Worm (Caenorhabditis elegans) whole organism, L1 larva: Measurements from ENCODE around the gene srh-100.
"Not testable (repeated sequence)": the region's sequence is repeated elsewhere in the genome, so short reads cannot be mapped to it uniquely, and the experiment has no call there.

Experiments
- C16A3.4 ChIP-seq: fragments of 150-350 bp; optimal IDR thresholded peaks from 2 replicates; lab custom pipeline; 2014; ENCODE audit warnings: missing biosample characterization, missing genetic modification characterization
- C34B4.2 ChIP-seq: sonication (generic microtip); optimal IDR thresholded peaks from 2 replicates; lab custom pipeline; 2017; ENCODE audit warnings: mild to moderate bottlenecking, missing genetic modification characterization, missing compliant biosample characterization
- F16B12.6 ChIP-seq: fragments of 150-350 bp; optimal IDR thresholded peaks from 2 replicates; lab custom pipeline; 2014; ENCODE audit warnings: missing biosample characterization, missing genetic modification characterization
- Y116A8C.19 ChIP-seq: sonication (generic microtip); optimal IDR thresholded peaks from 2 replicates; lab custom pipeline; 2016; ENCODE audit warnings: missing compliant biosample characterization, missing genetic modification characterization, borderline replicate concordance
- aha-1 ChIP-seq: fragments of 150-350 bp; optimal IDR thresholded peaks from 2 replicates; lab custom pipeline; 2014; ENCODE audit warnings: missing biosample characterization, missing genetic modification characterization
- alr-1 ChIP-seq: fragments of 200-800 bp; sonication (Bioruptor generic); optimal IDR thresholded peaks from 2 replicates; lab custom pipeline; 2018; ENCODE audit warnings: borderline replicate concordance, mild to moderate bottlenecking, missing genetic modification characterization, missing compliant biosample characterization
- ama-1 ChIP-seq: fragments of 150-350 bp; optimal IDR thresholded peaks from 2 replicates; lab custom pipeline; 2014
- blmp-1 ChIP-seq: fragments of 150-350 bp; optimal IDR thresholded peaks from 2 replicates; lab custom pipeline; 2014; ENCODE audit warnings: missing biosample characterization, missing genetic modification characterization
- ceh-63 ChIP-seq: fragments of 200-800 bp; sonication (Bioruptor generic); optimal IDR thresholded peaks from 2 replicates; lab custom pipeline; 2018; ENCODE audit warnings: mild to moderate bottlenecking, missing genetic modification characterization, missing compliant biosample characterization
- dpl-1 ChIP-seq, 3 experiments: fragments of 150-350 bp in 2 of 3; sonication (generic microtip) in 1 of 3; optimal IDR thresholded peaks; 2 replicates each; lab custom pipeline; 2014 to 2017; ENCODE audit warnings: missing biosample characterization in 3 of 3, missing genetic modification characterization in 3 of 3, missing genetic modification reagents in 3 of 3
- efl-1 ChIP-seq, 4 experiments: fragments of 150-350 bp; optimal IDR thresholded peaks in 3 of 4; peaks in 1 of 4; 1 replicate in 1 of 4; 2 replicates in 3 of 4; lab custom pipeline; 2014; ENCODE audit warnings: missing biosample characterization in 2 of 4, missing genetic modification characterization in 2 of 4, missing genetic modification reagents in 2 of 4
- efl-3 ChIP-seq: fragments of 200-800 bp; sonication (Bioruptor generic); optimal IDR thresholded peaks from 2 replicates; lab custom pipeline; 2018; ENCODE audit warnings: mild to moderate bottlenecking, missing genetic modification characterization, missing compliant biosample characterization
- elt-2 ChIP-seq: sonication (generic microtip); optimal IDR thresholded peaks from 2 replicates; lab custom pipeline; 2016; ENCODE audit warnings: missing genetic modification characterization, mild to moderate bottlenecking, inconsistent platforms, missing compliant biosample characterization, missing genetic modification reagents
- elt-3 ChIP-seq, 6 experiments: fragments of 150-350 bp in 1 of 6; sonication (generic microtip); optimal IDR thresholded peaks; 2 replicates each; lab custom pipeline; 2017 to 2018; ENCODE audit warnings: missing biosample characterization in 6 of 6, missing genetic modification characterization in 6 of 6, inconsistent platforms in 1 of 6
- fkh-4 ChIP-seq: sonication (generic microtip); optimal IDR thresholded peaks from 2 replicates; lab custom pipeline; 2016; ENCODE audit warnings: missing compliant biosample characterization, missing genetic modification characterization, borderline replicate concordance
- fkh-8 ChIP-seq: sonication (generic microtip); optimal IDR thresholded peaks from 2 replicates; lab custom pipeline; 2016; ENCODE audit warnings: mild to moderate bottlenecking, missing genetic modification characterization, missing compliant biosample characterization
- fos-1 ChIP-seq: fragments of 150-350 bp; optimal IDR thresholded peaks from 2 replicates; lab custom pipeline; 2014; ENCODE audit warnings: missing biosample characterization, missing genetic modification characterization
- hpl-2 ChIP-seq: fragments of 150-350 bp; optimal IDR thresholded peaks from 2 replicates; lab custom pipeline; 2014; ENCODE audit warnings: missing biosample characterization, missing genetic modification reagents, missing genetic modification characterization
- jun-1 ChIP-seq: fragments of 150-350 bp; optimal IDR thresholded peaks from 2 replicates; lab custom pipeline; 2014; ENCODE audit warnings: missing biosample characterization, missing genetic modification reagents, missing genetic modification characterization
- lin-14 ChIP-seq: fragments of 200-800 bp; sonication (Bioruptor generic); optimal IDR thresholded peaks from 2 replicates; lab custom pipeline; 2018; ENCODE audit warnings: mild to moderate bottlenecking, missing genetic modification characterization, moderate library complexity, missing compliant biosample characterization
- lin-35 ChIP-seq, 2 experiments: fragments of 150-350 bp; optimal IDR thresholded peaks; 2 replicates each; lab custom pipeline; 2014; ENCODE audit warnings: missing biosample characterization in 2 of 2, missing genetic modification characterization in 2 of 2, missing genetic modification reagents in 2 of 2
- lin-39 ChIP-seq: fragments of 150-350 bp; optimal IDR thresholded peaks from 2 replicates; lab custom pipeline; 2014; ENCODE audit warnings: missing biosample characterization, missing genetic modification reagents, missing genetic modification characterization
- mdl-1 ChIP-seq, 2 experiments: fragments of 150-350 bp; optimal IDR thresholded peaks; 2 replicates each; lab custom pipeline; 2014 to 2017; ENCODE audit warnings: missing biosample characterization in 2 of 2, missing genetic modification characterization in 2 of 2, inconsistent platforms in 1 of 2
- mep-1 ChIP-seq: fragments of 150-350 bp; optimal IDR thresholded peaks from 2 replicates; lab custom pipeline; 2014; ENCODE audit warnings: missing biosample characterization, missing genetic modification characterization
- nhr-11 ChIP-seq: fragments of 150-350 bp; optimal IDR thresholded peaks from 2 replicates; lab custom pipeline; 2014; ENCODE audit warnings: missing biosample characterization, missing genetic modification characterization
- nhr-237 ChIP-seq: fragments of 150-350 bp; optimal IDR thresholded peaks from 2 replicates; lab custom pipeline; 2014; ENCODE audit warnings: missing biosample characterization, missing genetic modification characterization
- nhr-47 ChIP-seq: sonication (generic microtip); optimal IDR thresholded peaks from 2 replicates; lab custom pipeline; 2016; ENCODE audit warnings: mild to moderate bottlenecking, missing genetic modification characterization, moderate library complexity, missing compliant biosample characterization
- nhr-71 ChIP-seq: sonication (generic microtip); optimal IDR thresholded peaks from 2 replicates; lab custom pipeline; 2016; ENCODE audit warnings: mild to moderate bottlenecking, missing genetic modification characterization, moderate library complexity, missing compliant biosample characterization
- pqm-1 ChIP-seq: sonication (generic microtip); optimal IDR thresholded peaks from 3 replicates; lab custom pipeline; 2017; ENCODE audit warnings: missing biosample characterization, missing genetic modification characterization
- rnt-1 ChIP-seq: sonication (generic microtip); optimal IDR thresholded peaks from 2 replicates; lab custom pipeline; 2016; ENCODE audit warnings: mild to moderate bottlenecking, missing genetic modification characterization, moderate library complexity, missing compliant biosample characterization
- snpc-4 ChIP-seq: fragments of 150-350 bp; optimal IDR thresholded peaks from 2 replicates; lab custom pipeline; 2014; ENCODE audit warnings: missing biosample characterization, missing genetic modification characterization
- sox-4 ChIP-seq: sonication (generic microtip); optimal IDR thresholded peaks from 2 replicates; lab custom pipeline; 2016; ENCODE audit warnings: missing genetic modification characterization, missing compliant biosample characterization
- sup-37 ChIP-seq: fragments of 200-800 bp; sonication (Bioruptor generic); optimal IDR thresholded peaks from 2 replicates; lab custom pipeline; 2018; ENCODE audit warnings: mild to moderate bottlenecking, missing genetic modification characterization, missing compliant biosample characterization
- unc-30 ChIP-seq: sonication (generic microtip); optimal IDR thresholded peaks from 2 replicates; lab custom pipeline; 2017; ENCODE audit warnings: missing biosample characterization, missing genetic modification characterization
- unc-98 ChIP-seq: fragments of 200-800 bp; sonication (Bioruptor generic); IDR thresholded peaks from 2 replicates; pipeline ENCODE4 v1.3.6; 2022; ENCODE audit warnings: missing genetic modification characterization, missing compliant biosample characterization
- vab-15 ChIP-seq: sonication (generic microtip); optimal IDR thresholded peaks from 2 replicates; lab custom pipeline; 2017; ENCODE audit warnings: missing genotype, mild to moderate bottlenecking, missing genetic modification characterization, missing compliant biosample characterization
- zag-1 ChIP-seq: fragments of 150-350 bp; optimal IDR thresholded peaks from 2 replicates; lab custom pipeline; 2014; ENCODE audit warnings: missing biosample characterization, missing genetic modification characterization
- zip-4 ChIP-seq: fragments of 200-800 bp; sonication (Bioruptor generic); optimal IDR thresholded peaks from 2 replicates; lab custom pipeline; 2018; ENCODE audit warnings: mild to moderate bottlenecking, missing genetic modification characterization, moderate library complexity, missing compliant biosample characterization

srh-100 gene

ce11 chrII:3714595-3714994 is at the start of gene srh-100:
TSS of gene srh-100 (minus strand) at chrII:3714695.
- TF ChIP-seq rnt-1 (tag; lab: Kevin White, UChicago) = no peak
- TF ChIP-seq zip-4 (GFP tag; lab: Kevin White, UChicago) = no peak
- TF ChIP-seq nhr-47 = no peak
- TF ChIP-seq efl-3 = no peak
- TF ChIP-seq dpl-1 (GFP tag; optimal IDR thresholded peaks at IDR 0.05; lab: Kevin White, UChicago) = no peak
- no peak for TF ChIP-seq elt-3 (tag; optimal IDR thresholded peaks at IDR 0.05; lab: Kevin White, UChicago)
- no peak for TF ChIP-seq snpc-4 (tag; lab: Kevin White, UChicago)
- TF ChIP-seq ceh-63 (GFP tag; lab: Kevin White, UChicago) = no peak
- TF ChIP-seq hpl-2 (GFP tag; lab: Kevin White, UChicago) = no peak
- no peak for TF ChIP-seq pqm-1 (tag; lab: Kevin White, UChicago)
- no peak for TF ChIP-seq jun-1
- no peak for TF ChIP-seq elt-2 (tag; lab: Kevin White, UChicago)
- no peak for TF ChIP-seq blmp-1
- TF ChIP-seq nhr-237 (tag; lab: Kevin White, UChicago) = no peak
- no peak for TF ChIP-seq sox-4
- no peak for TF ChIP-seq C34B4.2 (tag; lab: Kevin White, UChicago)
- TF ChIP-seq fos-1 (tag; lab: Kevin White, UChicago) = no peak
- no peak for TF ChIP-seq lin-35 (GFP tag; optimal IDR thresholded peaks at IDR 0.05; lab: Kevin White, UChicago)
- TF ChIP-seq efl-1 (optimal IDR thresholded peaks at IDR 0.05; lab: Kevin White, UChicago) = no peak
- TF ChIP-seq efl-1 (GFP tag; optimal IDR thresholded peaks at IDR 0.05 in 1 of 2; lab: Kevin White, UChicago) = no peak
- TF ChIP-seq alr-1 (tag; lab: Kevin White, UChicago) = no peak
- TF ChIP-seq, all 84 proteins: peak for 0

ce11 chrII:3761599-3761998 is 47.1 kb upstream of the srh-100 start, which contains the start of gene T24E12.6:
TSS of gene T24E12.6 (minus strand) at chrII:3761699.
- TF ChIP-seq C34B4.2 (tag; lab: Kevin White, UChicago); sup-37 (GFP tag; lab: Kevin White, UChicago); nhr-11 (tag; lab: Kevin White, UChicago): not testable (repeated sequence)
- TF ChIP-seq, all 84 proteins: peak for 0; not testable (repeated sequence) for 84

DNA sequence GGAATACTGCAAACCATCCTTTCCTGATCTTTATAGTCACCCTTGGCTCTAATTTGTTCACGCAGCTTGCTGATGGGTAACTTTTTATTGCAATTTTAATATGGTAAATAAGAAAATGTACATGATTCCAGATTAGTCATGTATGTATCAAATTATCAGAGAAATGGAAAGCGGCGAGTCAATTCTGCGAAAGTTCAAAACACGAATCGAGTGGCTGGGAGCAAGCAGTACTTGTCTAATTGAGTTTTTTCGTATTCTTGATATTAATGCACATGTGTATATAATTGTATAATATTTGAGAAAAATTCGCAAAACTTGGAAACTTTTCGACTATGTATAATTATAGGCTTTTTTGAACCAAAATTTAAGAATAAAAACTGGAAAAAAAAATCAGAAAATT is 44.5 kb upstream of the srh-100 start, which contains the start of gene T24E12.12:
Gene T24E12.12, plus strand, starts transcription at position 281 of the 400 bp plus-strand sequence.
- TF ChIP-seq fkh-8 (tag; lab: Kevin White, UChicago) (peak; percentile 55), sup-37 (GFP tag; lab: Kevin White, UChicago) (no peak), nhr-71 (tag; lab: Kevin White, UChicago) (peak; percentile 52)

ce11 chrII:3757499-3757898 is 43.0 kb upstream of the srh-100 start, which contains the start of gene srx-111:
TSS of gene srx-111 (plus strand) at chrII:3757799.
- TF ChIP-seq ama-1 (lab: Kevin White, UChicago) = no peak
- no peak for TF ChIP-seq dpl-1 (GFP tag; optimal IDR thresholded peaks at IDR 0.05; lab: Kevin White, UChicago)
- TF ChIP-seq fkh-4 (tag; lab: Kevin White, UChicago) = no peak
- no peak for TF ChIP-seq unc-98 (GFP tag; lab: Robert Waterston, UW)
- TF ChIP-seq mep-1 = no peak
- TF ChIP-seq C16A3.4 (tag; lab: Kevin White, UChicago) = no peak
- TF ChIP-seq lin-39 = no peak
- TF ChIP-seq Y116A8C.19 = no peak

- no peak for TF ChIP-seq ama-1 (lab: Kevin White, UChicago)
- no peak for TF ChIP-seq zag-1 (tag; lab: Kevin White, UChicago)
- no peak for TF ChIP-seq vab-15 (tag; lab: Kevin White, UChicago)
- TF ChIP-seq F16B12.6 (tag; lab: Kevin White, UChicago) = no peak
- TF ChIP-seq aha-1 (tag; lab: Kevin White, UChicago) = no peak
- no peak for TF ChIP-seq mdl-1 (tag; optimal IDR thresholded peaks at IDR 0.05; lab: Kevin White, UChicago)
- no peak for TF ChIP-seq unc-30
- TF ChIP-seq efl-1 (optimal IDR thresholded peaks at IDR 0.05; lab: Kevin White, UChicago) = no peak
- no peak for TF ChIP-seq efl-1 (GFP tag; optimal IDR thresholded peaks at IDR 0.05 in 1 of 2; lab: Kevin White, UChicago)
- no peak for TF ChIP-seq lin-14
Observed at ce11 chrII:3753598-3753997, 39.1 kb upstream of the srh-100 start, which contains the start of gene rcd-1. TSS of gene rcd-1 (plus strand) at chrII:3753898.
